Fruit fly (Drosophila melanogaster): Measurements from ENCODE around the gene CG31029.

dm6 chr3R:30091795-30092699, 40.1 kb downstream of the CG31029 start:
- TF ChIP-seq CG9705 (GFP tag; optimal IDR thresholded peaks at IDR 0.05): no peak
- no peak for TF ChIP-seq usp (GFP tag; optimal IDR thresholded peaks at IDR 0.05)
- no peak for TF ChIP-seq jim (GFP tag; optimal IDR thresholded peaks at IDR 0.05)
- TF ChIP-seq rgr (GFP tag; optimal IDR thresholded peaks at IDR 0.05): no peak
- no peak for TF ChIP-seq Abd-B (GFP tag; optimal IDR thresholded peaks at IDR 0.05)
- no peak for TF ChIP-seq h (GFP tag; optimal IDR thresholded peaks at IDR 0.05)
